Worm (Caenorhabditis elegans): Measurements from ENCODE around the gene sre-46.

ce11 chrII:13765952-13766351, 44.8 kb upstream of the sre-46 start, which contains the start of gene arrd-12:
- TF ChIP-seq tbx-37 (GFP tag; conservative IDR thresholded peaks at IDR 0.05) (no peak), flt-1 (GFP tag; IDR thresholded peaks at IDR 0.05) (no peak), scrt-1 (GFP tag; IDR thresholded peaks at IDR 0.05) (no peak), hmg-4 (GFP tag; optimal IDR thresholded peaks at IDR 0.05) (no peak), pes-1 (GFP tag; IDR thresholded peaks at IDR 0.05) (no peak), ceh-13 (GFP tag; optimal IDR thresholded peaks at IDR 0.05) (no peak), ama-1 (optimal IDR thresholded peaks at IDR 0.05) (no peak), F13C5.2 (tag; optimal IDR thresholded peaks at IDR 0.05) (no peak), hnd-1 (tag; optimal IDR thresholded peaks at IDR 0.05) (no peak), tbx-11 (GFP tag; IDR thresholded peaks at IDR 0.05) (no peak)
